Fruit fly (Drosophila melanogaster): ENCODE data around the gene Cyp4ac1.

dm6 chr2L:5264157-5264556, 356 bp downstream of the Cyp4ac1 start:
- TF ChIP-seq Sin3A (optimal IDR thresholded peaks at IDR 0.05), result no peak
- no peak for TF ChIP-seq insv (optimal IDR thresholded peaks at IDR 0.05)
- TF ChIP-seq h (optimal IDR thresholded peaks at IDR 0.05), result no peak
